Worm (Caenorhabditis elegans) whole organism, L1 larva: ENCODE measurements around the gene ZK1240.11.

Experiments used
- C16A3.4 ChIP-seq: fragments of 150-350 bp; optimal IDR thresholded peaks from 2 replicates; lab custom pipeline; 2014; ENCODE audit warnings: missing biosample characterization, missing genetic modification characterization
- ama-1 ChIP-seq: fragments of 150-350 bp; optimal IDR thresholded peaks from 2 replicates; lab custom pipeline; 2014
- dpl-1 ChIP-seq, 3 experiments: fragments of 150-350 bp in 2 of 3; sonication (generic microtip) in 1 of 3; optimal IDR thresholded peaks; 2 replicates each; lab custom pipeline; 2014 to 2017; ENCODE audit warnings: missing biosample characterization in 3 of 3, missing genetic modification characterization in 3 of 3, missing genetic modification reagents in 3 of 3
- egl-27 ChIP-seq, 2 experiments: fragments of 150-350 bp in 1 of 2; sonication (generic microtip); optimal IDR thresholded peaks; 3 replicates each; lab custom pipeline; 2017 to 2018; ENCODE audit warnings: missing biosample characterization in 2 of 2, missing genetic modification characterization in 2 of 2, missing genetic modification reagents in 2 of 2
- elt-2 ChIP-seq: sonication (generic microtip); optimal IDR thresholded peaks from 2 replicates; lab custom pipeline; 2016; ENCODE audit warnings: missing genetic modification characterization, mild to moderate bottlenecking, inconsistent platforms, missing compliant biosample characterization, missing genetic modification reagents
- fos-1 ChIP-seq: fragments of 150-350 bp; optimal IDR thresholded peaks from 2 replicates; lab custom pipeline; 2014; ENCODE audit warnings: missing biosample characterization, missing genetic modification characterization
- mef-2 ChIP-seq: fragments of 150-350 bp; optimal IDR thresholded peaks from 2 replicates; lab custom pipeline; 2014; ENCODE audit warnings: missing biosample characterization, missing genetic modification characterization
- nhr-28 ChIP-seq: fragments of 150-350 bp; optimal IDR thresholded peaks from 2 replicates; lab custom pipeline; 2014; ENCODE audit warnings: missing biosample characterization, missing genetic modification characterization
- nhr-71 ChIP-seq: sonication (generic microtip); optimal IDR thresholded peaks from 2 replicates; lab custom pipeline; 2016; ENCODE audit warnings: mild to moderate bottlenecking, missing genetic modification characterization, moderate library complexity, missing compliant biosample characterization
- pax-3 ChIP-seq: fragments of 200-800 bp; sonication (Bioruptor generic); optimal IDR thresholded peaks from 2 replicates; lab custom pipeline; 2018; ENCODE audit warnings: mild to moderate bottlenecking, missing genetic modification characterization, moderate library complexity, missing compliant biosample characterization
- sox-4 ChIP-seq: sonication (generic microtip); optimal IDR thresholded peaks from 2 replicates; lab custom pipeline; 2016; ENCODE audit warnings: missing genetic modification characterization, missing compliant biosample characterization
- tbx-2 ChIP-seq: sonication (generic microtip); optimal IDR thresholded peaks from 2 replicates; lab custom pipeline; 2016; ENCODE audit warnings: missing genetic modification characterization, missing compliant biosample characterization
- unc-130 ChIP-seq: fragments of 150-350 bp; optimal IDR thresholded peaks from 2 replicates; lab custom pipeline; 2017; ENCODE audit warnings: missing biosample characterization, missing genetic modification characterization, inconsistent platforms

DNA sequence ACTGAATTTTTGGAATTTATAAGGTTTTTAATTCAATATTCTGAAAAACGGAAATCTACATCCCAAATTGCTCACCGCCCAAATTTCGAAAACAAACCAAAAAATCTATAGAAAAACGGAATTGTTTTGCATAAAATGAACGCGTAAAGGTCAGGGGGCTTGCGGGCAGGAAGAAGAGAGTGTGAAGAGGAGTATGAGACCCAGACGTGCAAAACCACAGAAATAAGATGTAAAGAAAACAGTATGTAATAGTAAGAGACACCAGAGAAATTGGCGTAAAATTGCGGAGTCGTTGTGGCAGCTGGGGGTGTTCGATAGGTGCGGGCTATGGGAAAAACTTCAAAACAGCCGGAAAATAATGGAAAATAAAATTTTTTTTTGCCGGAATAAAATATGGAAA lies 15.9 kb downstream of the ZK1240.11 start:
- TF ChIP-seq fos-1 (tag; lab: Kevin White, UChicago): no peak
- no peak for TF ChIP-seq C16A3.4
- TF ChIP-seq nhr-28 (tag; lab: Kevin White, UChicago): no peak
- TF ChIP-seq dpl-1 (GFP tag; optimal IDR thresholded peaks at IDR 0.05; lab: Kevin White, UChicago): no peak
- TF ChIP-seq ama-1 (lab: Kevin White, UChicago): no peak
- TF ChIP-seq unc-130 (tag; lab: Kevin White, UChicago): no peak
- TF ChIP-seq sox-4 (tag; lab: Kevin White, UChicago): no peak
- no peak for TF ChIP-seq mef-2
- no peak for TF ChIP-seq elt-2 (tag; lab: Kevin White, UChicago)
- no peak for TF ChIP-seq egl-27 (tag; optimal IDR thresholded peaks at IDR 0.05; lab: Kevin White, UChicago)
- no peak for TF ChIP-seq pax-3 (tag; lab: Kevin White, UChicago)
- no peak for TF ChIP-seq tbx-2 (tag; lab: Kevin White, UChicago)
- no peak for TF ChIP-seq nhr-71 (tag; lab: Kevin White, UChicago)
